Worm (Caenorhabditis elegans) whole organism, L3 larva: ENCODE results near the gene T19B10.12.

ENCODE experiments used
- ZK546.5 ChIP-seq: sonication (generic microtip); optimal IDR thresholded peaks from 2 replicates; lab custom pipeline; 2017; ENCODE audit warnings: missing biosample characterization, missing genetic modification characterization
- ama-1 ChIP-seq: fragments of 150-350 bp; optimal IDR thresholded peaks from 2 replicates; lab custom pipeline; 2018
- ceh-16 ChIP-seq: sonication (generic microtip); optimal IDR thresholded peaks from 2 replicates; lab custom pipeline; 2017; ENCODE audit warnings: missing biosample characterization, missing genetic modification characterization
- ceh-28 ChIP-seq: fragments of 150-350 bp; optimal IDR thresholded peaks from 2 replicates; lab custom pipeline; 2014; ENCODE audit warnings: missing biosample characterization, missing genetic modification reagents, missing genetic modification characterization
- ceh-82 ChIP-seq: fragments of 150-350 bp; optimal IDR thresholded peaks from 2 replicates; lab custom pipeline; 2014; ENCODE audit warnings: missing biosample characterization, missing genetic modification characterization
- ceh-9 ChIP-seq: sonication (generic microtip); optimal IDR thresholded peaks from 2 replicates; lab custom pipeline; 2018; ENCODE audit warnings: missing biosample characterization, missing genetic modification characterization
- daf-12 ChIP-seq: fragments of 150-350 bp; optimal IDR thresholded peaks from 2 replicates; lab custom pipeline; 2014; ENCODE audit warnings: missing biosample characterization, missing genetic modification reagents, missing genetic modification characterization
- egl-5 ChIP-seq: fragments of 150-350 bp; optimal IDR thresholded peaks from 2 replicates; lab custom pipeline; 2017; ENCODE audit warnings: missing biosample characterization, missing genetic modification reagents, missing genetic modification characterization, inconsistent platforms
- elt-1 ChIP-seq: fragments of 150-350 bp; optimal IDR thresholded peaks from 2 replicates; lab custom pipeline; 2014; ENCODE audit warnings: missing biosample characterization, missing genetic modification characterization
- elt-2 ChIP-seq: sonication (generic microtip); optimal IDR thresholded peaks from 2 replicates; lab custom pipeline; 2016; ENCODE audit warnings: missing genetic modification reagents, mild to moderate bottlenecking, missing genetic modification characterization, missing compliant biosample characterization
- eor-1 ChIP-seq, 2 experiments: fragments of 150-350 bp; optimal IDR thresholded peaks; 2 replicates each; lab custom pipeline; 2014 to 2018; ENCODE audit warnings: missing biosample characterization in 2 of 2, missing genetic modification characterization in 2 of 2
- fkh-10 ChIP-seq: sonication (generic microtip); optimal IDR thresholded peaks from 2 replicates; lab custom pipeline; 2017; ENCODE audit warnings: missing biosample characterization, missing genetic modification reagents, missing genetic modification characterization
- fkh-2 ChIP-seq: fragments of 150-350 bp; optimal IDR thresholded peaks from 2 replicates; lab custom pipeline; 2014; ENCODE audit warnings: missing biosample characterization, missing genetic modification reagents, missing genetic modification characterization
- fos-1 ChIP-seq: fragments of 150-350 bp; optimal IDR thresholded peaks from 2 replicates; lab custom pipeline; 2014; ENCODE audit warnings: missing biosample characterization, missing genetic modification characterization
- hmg-11 ChIP-seq: sonication (generic microtip); optimal IDR thresholded peaks from 2 replicates; lab custom pipeline; 2016; ENCODE audit warnings: missing genetic modification characterization, missing compliant biosample characterization
- jun-1 ChIP-seq: fragments of 150-350 bp; optimal IDR thresholded peaks from 2 replicates; lab custom pipeline; 2014; ENCODE audit warnings: missing biosample characterization, missing genetic modification reagents, missing genetic modification characterization
- lin-15B ChIP-seq: fragments of 150-350 bp; optimal IDR thresholded peaks from 2 replicates; lab custom pipeline; 2014; ENCODE audit warnings: missing biosample characterization, missing genetic modification characterization
- lsy-12 ChIP-seq: sonication (generic microtip); optimal IDR thresholded peaks from 2 replicates; lab custom pipeline; 2016; ENCODE audit warnings: mild to moderate bottlenecking, missing genetic modification characterization, missing compliant biosample characterization
- mdl-1 ChIP-seq: fragments of 150-350 bp; optimal IDR thresholded peaks from 2 replicates; lab custom pipeline; 2014; ENCODE audit warnings: missing biosample characterization, missing genetic modification characterization
- mml-1 ChIP-seq: fragments of 150-350 bp; sonication (generic microtip); optimal IDR thresholded peaks from 3 replicates; lab custom pipeline; 2014; ENCODE audit warnings: missing biosample characterization, missing genetic modification characterization
- nfya-1 ChIP-seq: sonication (generic microtip); optimal IDR thresholded peaks from 2 replicates; lab custom pipeline; 2017; ENCODE audit warnings: missing genetic modification characterization, mild to moderate bottlenecking, missing compliant biosample characterization, antibody characterized with exemption, moderate library complexity; ENCODE audit not compliant: insufficient read depth
- nhr-12 ChIP-seq: fragments of 150-350 bp; optimal IDR thresholded peaks from 2 replicates; lab custom pipeline; 2014; ENCODE audit warnings: missing biosample characterization, missing genetic modification characterization
- nhr-23 ChIP-seq: fragments of 150-350 bp; optimal IDR thresholded peaks from 2 replicates; lab custom pipeline; 2014; ENCODE audit warnings: missing biosample characterization, missing genetic modification reagents, missing genetic modification characterization
- nhr-237 ChIP-seq: fragments of 150-350 bp; optimal IDR thresholded peaks from 2 replicates; lab custom pipeline; 2014; ENCODE audit warnings: missing biosample characterization, missing genetic modification characterization
- nhr-25 ChIP-seq: sonication (generic microtip); optimal IDR thresholded peaks from 2 replicates; lab custom pipeline; 2017; ENCODE audit warnings: missing biosample characterization, missing genetic modification characterization
- nhr-28 ChIP-seq: fragments of 150-350 bp; optimal IDR thresholded peaks from 2 replicates; lab custom pipeline; 2014; ENCODE audit warnings: missing biosample characterization, missing genetic modification characterization
- nhr-43 ChIP-seq: sonication (generic microtip); optimal IDR thresholded peaks from 2 replicates; lab custom pipeline; 2016; ENCODE audit warnings: mild to moderate bottlenecking, missing genetic modification characterization, missing compliant biosample characterization; ENCODE audit not compliant: poor library complexity, severe bottlenecking
- nhr-67 ChIP-seq: fragments of 150-350 bp; optimal IDR thresholded peaks from 2 replicates; lab custom pipeline; 2014; ENCODE audit warnings: missing biosample characterization, missing genetic modification characterization
- nhr-77 ChIP-seq: fragments of 150-350 bp; optimal IDR thresholded peaks from 2 replicates; lab custom pipeline; 2014; ENCODE audit warnings: missing biosample characterization, missing genetic modification characterization
- pha-4 ChIP-seq: fragments of 150-350 bp; optimal IDR thresholded peaks from 2 replicates; lab custom pipeline; 2014; ENCODE audit warnings: missing biosample characterization, missing genetic modification reagents, missing genetic modification characterization
- pqm-1 ChIP-seq: fragments of 150-350 bp; optimal IDR thresholded peaks from 2 replicates; lab custom pipeline; 2017; ENCODE audit warnings: missing biosample characterization, missing genetic modification characterization, inconsistent platforms
- sea-2 ChIP-seq: fragments of 150-350 bp; sonication (generic microtip); optimal IDR thresholded peaks from 4 replicates; lab custom pipeline; 2014; ENCODE audit warnings: missing biosample characterization, missing genetic modification reagents, missing genetic modification characterization
- skn-1 ChIP-seq: fragments of 150-350 bp; optimal IDR thresholded peaks from 2 replicates; lab custom pipeline; 2014; ENCODE audit warnings: missing biosample characterization, missing genetic modification characterization
- snpc-4 ChIP-seq: fragments of 150-350 bp; optimal IDR thresholded peaks from 2 replicates; lab custom pipeline; 2014; ENCODE audit warnings: missing biosample characterization, missing genetic modification characterization
- tbx-2 ChIP-seq: sonication (generic microtip); optimal IDR thresholded peaks from 2 replicates; lab custom pipeline; 2016; ENCODE audit warnings: mild to moderate bottlenecking, missing genetic modification characterization, missing compliant biosample characterization
- unc-39 ChIP-seq: sonication (generic microtip); optimal IDR thresholded peaks from 4 replicates; lab custom pipeline; 2017; ENCODE audit warnings: missing biosample characterization, missing genetic modification characterization
- unc-62 ChIP-seq: fragments of 150-350 bp; sonication (generic microtip); optimal IDR thresholded peaks from 4 replicates; lab custom pipeline; 2014; ENCODE audit warnings: missing biosample characterization, missing genetic modification reagents, missing genetic modification characterization
- zag-1 ChIP-seq: fragments of 150-350 bp; optimal IDR thresholded peaks from 2 replicates; lab custom pipeline; 2014; ENCODE audit warnings: missing biosample characterization, missing genetic modification characterization
- ztf-4 ChIP-seq: fragments of 150-350 bp; optimal IDR thresholded peaks from 2 replicates; lab custom pipeline; 2014; ENCODE audit warnings: missing biosample characterization, missing genetic modification characterization

Gene T19B10.12

ce11 chrV:11216137-11216536, 34.7 kb upstream of the T19B10.12 start:
- no peak for TF ChIP-seq zag-1 (tag; lab: Kevin White, UChicago)
- no peak for TF ChIP-seq mml-1
- no peak for TF ChIP-seq elt-1 (tag; lab: Kevin White, UChicago)
- no peak for TF ChIP-seq daf-12
- TF ChIP-seq ceh-9 (tag; lab: Kevin White, UChicago), result no peak
- no peak for TF ChIP-seq ama-1 (lab: Kevin White, UChicago)
- TF ChIP-seq ceh-82 (tag; lab: Kevin White, UChicago), result no peak
- TF ChIP-seq fkh-2 (tag; lab: Kevin White, UChicago), result no peak
- no peak for TF ChIP-seq lin-15B (tag; lab: Kevin White, UChicago)
- TF ChIP-seq hmg-11 (tag; lab: Kevin White, UChicago), result no peak
- TF ChIP-seq ZK546.5 (tag; lab: Kevin White, UChicago), result no peak
- TF ChIP-seq ceh-28, result no peak
- TF ChIP-seq fos-1, result no peak
- TF ChIP-seq unc-39 (tag; lab: Kevin White, UChicago), result no peak
- TF ChIP-seq nhr-23, result no peak
- no peak for TF ChIP-seq sea-2

- no peak for TF ChIP-seq nhr-67 (tag; lab: Kevin White, UChicago)
- no peak for TF ChIP-seq nhr-25 (tag; lab: Kevin White, UChicago)
- TF ChIP-seq nhr-77 (tag; lab: Kevin White, UChicago), result no peak
- TF ChIP-seq zag-1 (tag; lab: Kevin White, UChicago), result no peak
- TF ChIP-seq unc-62, result no peak
- no peak for TF ChIP-seq tbx-2 (tag; lab: Kevin White, UChicago)
- peak; percentile 18 for TF ChIP-seq pqm-1
- no peak for TF ChIP-seq fkh-10
- no peak for TF ChIP-seq fos-1
- TF ChIP-seq hmg-11 (tag; lab: Kevin White, UChicago), result no peak
- TF ChIP-seq elt-2, result peak; percentile 17
- TF ChIP-seq mml-1, result no peak
- TF ChIP-seq nhr-43, result no peak
Observed at ce11 chrV:11217394-11217793, 33.4 kb upstream of the T19B10.12 start, which contains the start of gene cyp-29A2. cyp-29A2 (plus strand) TSS chrV:11217583.

- TF ChIP-seq ZK546.5 (tag; lab: Kevin White, UChicago) (no peak), ama-1 (lab: Kevin White, UChicago) (no peak), jun-1 (tag; lab: Kevin White, UChicago) (no peak), ceh-16 (no peak), snpc-4 (tag; lab: Kevin White, UChicago) (no peak), lsy-12 (tag; lab: Kevin White, UChicago) (no peak), elt-1 (tag; lab: Kevin White, UChicago) (no peak), mdl-1 (tag; lab: Kevin White, UChicago) (no peak), ceh-28 (no peak), sea-2 (no peak), pqm-1 (no peak), fkh-2 (tag; lab: Kevin White, UChicago) (no peak), nhr-25 (tag; lab: Kevin White, UChicago) (no peak), daf-12 (no peak), nhr-12 (tag; lab: Kevin White, UChicago) (no peak), fkh-10 (no peak)
- TF ChIP-seq, all 47 proteins: peak for 0
Observed at ce11 chrV:11220415-11220814, 30.4 kb upstream of the T19B10.12 start.

- no peak for TF ChIP-seq elt-2
- TF ChIP-seq nfya-1 (tag; lab: Kevin White, UChicago), result no peak
- no peak for TF ChIP-seq nhr-237 (tag; lab: Kevin White, UChicago)
- no peak for TF ChIP-seq ztf-4 (tag; lab: Kevin White, UChicago)
- no peak for TF ChIP-seq ceh-16
- TF ChIP-seq ceh-9 (tag; lab: Kevin White, UChicago), result no peak
- TF ChIP-seq nhr-23, result peak; percentile 76
- TF ChIP-seq, all 47 proteins: peak for 1
Observed at ce11 chrV:11220936-11221335, 29.9 kb upstream of the T19B10.12 start, which contains the start of gene T19B10.2. T19B10.2 (plus strand) TSS chrV:11221302.

ce11 chrV:11223698-11224097, 27.1 kb upstream of the T19B10.12 start:
- TF ChIP-seq ztf-4 (tag; lab: Kevin White, UChicago) (no peak), lin-15B (tag; lab: Kevin White, UChicago) (no peak), eor-1 (tag; optimal IDR thresholded peaks at IDR 0.05; lab: Kevin White, UChicago) (no peak), fkh-2 (tag; lab: Kevin White, UChicago) (no peak), pqm-1 (no peak), ceh-16 (no peak), elt-2 (no peak), nhr-25 (tag; lab: Kevin White, UChicago) (no peak), elt-1 (tag; lab: Kevin White, UChicago) (no peak), nhr-28 (tag; lab: Kevin White, UChicago) (no peak), snpc-4 (tag; lab: Kevin White, UChicago) (no peak), pha-4 (no peak), egl-5 (tag; lab: Kevin White, UChicago) (no peak), mdl-1 (tag; lab: Kevin White, UChicago) (no peak), tbx-2 (tag; lab: Kevin White, UChicago) (no peak), fkh-10 (no peak), nfya-1 (tag; lab: Kevin White, UChicago) (no peak), skn-1 (tag; lab: Kevin White, UChicago) (no peak)
